Worm (Caenorhabditis elegans): ENCODE results near the gene cht-4.

- TF ChIP-seq ztf-29 (GFP tag; IDR thresholded peaks at IDR 0.05) (no peak), ztf-23 (GFP tag; IDR thresholded peaks at IDR 0.05) (no peak)
Observed at ce11 chrIII:1659763-1660162, 2.5 kb upstream of the cht-4 start, which contains the start of gene Y22D7AL.15.

All from whole organism, midembryonic.